Worm (Caenorhabditis elegans) whole organism, L4 larva: ENCODE measurements around the gene E04F6.9.

Experiments
- D1046.2 ChIP-seq: fragments of 200-800 bp; sonication (Bioruptor generic); IDR thresholded peaks from 2 replicates; pipeline ENCODE4 v1.3.6; 2022; ENCODE audit warnings: missing genetic modification characterization, missing compliant biosample characterization
- F10B5.3 ChIP-seq: sonication (generic microtip); optimal IDR thresholded peaks from 2 replicates; lab custom pipeline; 2016; ENCODE audit warnings: mild to moderate bottlenecking, missing genetic modification characterization, missing compliant biosample characterization
- F49E8.2 ChIP-seq: sonication (generic microtip); optimal IDR thresholded peaks from 2 replicates; lab custom pipeline; 2016; ENCODE audit warnings: missing compliant biosample characterization, mild to moderate bottlenecking, missing genetic modification characterization, borderline replicate concordance
- R02D3.7 ChIP-seq: fragments of 150-350 bp; sonication (generic microtip); optimal IDR thresholded peaks from 3 replicates; lab custom pipeline; 2014; ENCODE audit warnings: missing biosample characterization, missing genetic modification characterization
- T20F7.1 ChIP-seq: fragments of 200-800 bp; sonication (Bioruptor generic); optimal IDR thresholded peaks from 2 replicates; lab custom pipeline; 2018; ENCODE audit warnings: mild to moderate bottlenecking, missing genetic modification characterization, missing compliant biosample characterization
- Y48G9A.11 ChIP-seq: fragments of 200-800 bp; sonication (Bioruptor generic); IDR thresholded peaks from 2 replicates; pipeline ENCODE4 v1.3.6; 2022; ENCODE audit warnings: missing genetic modification reagents, missing genetic modification characterization, missing compliant biosample characterization
- Y5F2A.4 ChIP-seq: fragments of 200-800 bp; sonication (Bioruptor generic); optimal IDR thresholded peaks from 2 replicates; lab custom pipeline; 2018; ENCODE audit warnings: mild to moderate bottlenecking, missing genetic modification characterization, missing compliant biosample characterization
- Y75B8A.6 ChIP-seq: fragments of 200-800 bp; sonication (Bioruptor generic); IDR thresholded peaks from 2 replicates; pipeline ENCODE4 v1.3.6; 2022; ENCODE audit warnings: missing genetic modification reagents, missing genetic modification characterization, missing compliant biosample characterization
- ZK337.2 ChIP-seq: fragments of 200-800 bp; sonication (Bioruptor generic); IDR thresholded peaks from 2 replicates; pipeline ENCODE4 v1.3.6; 2022; ENCODE audit warnings: missing genetic modification reagents, missing genetic modification characterization, missing compliant biosample characterization
- ZK546.5 ChIP-seq, 2 experiments: sonication (generic microtip); optimal IDR thresholded peaks; 2 replicates each; lab custom pipeline; 2017; ENCODE audit warnings: missing biosample characterization in 2 of 2, missing genetic modification characterization in 2 of 2
- aha-1 ChIP-seq: fragments of 150-350 bp; peaks from one replicate; lab custom pipeline; 2014; ENCODE audit warnings: missing biosample characterization, missing genetic modification characterization
- aly-2 ChIP-seq: sonication (generic microtip); optimal IDR thresholded peaks from 2 replicates; lab custom pipeline; 2018; ENCODE audit warnings: missing biosample characterization, missing genetic modification characterization
- arid-1 ChIP-seq: fragments of 200-800 bp; sonication (Bioruptor generic); conservative IDR thresholded peaks from 2 replicates; pipeline ENCODE4 v1.3.6; 2022; ENCODE audit warnings: missing genetic modification reagents, missing genetic modification characterization, missing compliant biosample characterization
- ceh-28 ChIP-seq: fragments of 150-350 bp; optimal IDR thresholded peaks from 2 replicates; lab custom pipeline; 2014; ENCODE audit warnings: missing biosample characterization, missing genetic modification reagents, missing genetic modification characterization
- ceh-32 ChIP-seq: sonication (generic microtip); optimal IDR thresholded peaks from 2 replicates; lab custom pipeline; 2016; ENCODE audit warnings: mild to moderate bottlenecking, missing genetic modification characterization, missing compliant biosample characterization; ENCODE audit not compliant: poor library complexity
- ceh-62 ChIP-seq: sonication (generic microtip); optimal IDR thresholded peaks from 2 replicates; lab custom pipeline; 2017; ENCODE audit warnings: missing biosample characterization, missing genetic modification characterization
- cey-2 ChIP-seq: sonication (generic microtip); optimal IDR thresholded peaks from 3 replicates; lab custom pipeline; 2017; ENCODE audit warnings: missing genetic modification characterization, mild to moderate bottlenecking, missing compliant biosample characterization, antibody characterized with exemption, borderline replicate concordance; ENCODE audit not compliant: insufficient read depth
- ctbp-1 ChIP-seq: fragments of 200-800 bp; sonication (Bioruptor generic); IDR thresholded peaks from 2 replicates; pipeline ENCODE4 v1.3.6; 2022; ENCODE audit warnings: missing genetic modification reagents, missing genetic modification characterization, missing compliant biosample characterization
- daf-16 ChIP-seq, 3 experiments: sonication (generic microtip); optimal IDR thresholded peaks; 2 replicates each; lab custom pipeline; 2016 to 2017; ENCODE audit warnings: missing genetic modification characterization in 3 of 3, missing genetic modification reagents in 3 of 3, mild to moderate bottlenecking in 2 of 3, missing compliant biosample characterization in 2 of 3, missing biosample characterization in 1 of 3, moderate library complexity in 1 of 3
- dmd-6 ChIP-seq: fragments of 200-800 bp; sonication (Bioruptor generic); IDR thresholded peaks from 2 replicates; pipeline ENCODE4 v1.3.6; 2022; ENCODE audit warnings: missing genetic modification reagents, missing genetic modification characterization, missing compliant biosample characterization
- dpl-1 ChIP-seq: fragments of 150-350 bp; optimal IDR thresholded peaks from 2 replicates; lab custom pipeline; 2014; ENCODE audit warnings: missing biosample characterization, missing genetic modification reagents, missing genetic modification characterization
- hlh-11 ChIP-seq: fragments of 200-800 bp; sonication (Bioruptor generic); optimal IDR thresholded peaks from 2 replicates; lab custom pipeline; 2018; ENCODE audit warnings: mild to moderate bottlenecking, missing genetic modification characterization, missing compliant biosample characterization
- hlh-30 ChIP-seq: sonication (generic microtip); optimal IDR thresholded peaks from 2 replicates; lab custom pipeline; 2017; ENCODE audit warnings: antibody characterized with exemption, mild to moderate bottlenecking, missing genetic modification characterization, missing compliant biosample characterization; ENCODE audit not compliant: insufficient read depth
- hmg-1.1 ChIP-seq: fragments of 200-800 bp; sonication (Bioruptor generic); IDR thresholded peaks from 2 replicates; pipeline ENCODE4 v1.3.6; 2022; ENCODE audit warnings: missing genetic modification reagents, missing genetic modification characterization, missing compliant biosample characterization
- lim-7 ChIP-seq: fragments of 200-800 bp; sonication (Bioruptor generic); IDR thresholded peaks from 2 replicates; pipeline ENCODE4 v1.3.6; 2022; ENCODE audit warnings: missing genetic modification characterization, missing compliant biosample characterization
- lin-13 ChIP-seq: fragments of 150-350 bp; optimal IDR thresholded peaks from 2 replicates; lab custom pipeline; 2014; ENCODE audit warnings: missing biosample characterization, missing genetic modification reagents, missing genetic modification characterization
- lin-15B ChIP-seq: fragments of 150-350 bp; sonication (generic microtip); optimal IDR thresholded peaks from 3 replicates; lab custom pipeline; 2014; ENCODE audit warnings: missing biosample characterization, missing genetic modification characterization
- lin-38 ChIP-seq: fragments of 200-800 bp; sonication (Bioruptor generic); IDR thresholded peaks from 2 replicates; pipeline ENCODE4 v1.3.6; 2022; ENCODE audit warnings: missing genetic modification reagents, missing genetic modification characterization, missing compliant biosample characterization
- lin-39 ChIP-seq: fragments of 150-350 bp; optimal IDR thresholded peaks from 2 replicates; lab custom pipeline; 2014; ENCODE audit warnings: missing biosample characterization, missing genetic modification reagents, missing genetic modification characterization
- mdt-29 ChIP-seq: fragments of 200-800 bp; sonication (Bioruptor generic); IDR thresholded peaks from 2 replicates; pipeline ENCODE4 v1.3.6; 2022; ENCODE audit warnings: missing genetic modification reagents, missing genetic modification characterization, missing compliant biosample characterization
- mxl-2 ChIP-seq: fragments of 200-800 bp; sonication (Bioruptor generic); conservative IDR thresholded peaks from 2 replicates; pipeline ENCODE4 v1.3.6; 2022; ENCODE audit warnings: missing genetic modification reagents, missing genetic modification characterization, missing compliant biosample characterization
- mxl-3 ChIP-seq: fragments of 200-800 bp; sonication (Bioruptor generic); optimal IDR thresholded peaks from 2 replicates; lab custom pipeline; 2018; ENCODE audit warnings: mild to moderate bottlenecking, missing genetic modification characterization, missing compliant biosample characterization
- nhr-10 ChIP-seq: fragments of 150-350 bp; optimal IDR thresholded peaks from 2 replicates; lab custom pipeline; 2014; ENCODE audit warnings: missing biosample characterization, missing genetic modification characterization
- nhr-102 ChIP-seq: sonication (generic microtip); optimal IDR thresholded peaks from 2 replicates; lab custom pipeline; 2016; ENCODE audit warnings: mild to moderate bottlenecking, missing genetic modification characterization, moderate library complexity, missing compliant biosample characterization
- nhr-25 ChIP-seq: sonication (generic microtip); optimal IDR thresholded peaks from 2 replicates; lab custom pipeline; 2017; ENCODE audit warnings: missing genetic modification characterization, mild to moderate bottlenecking, missing compliant biosample characterization, antibody characterized with exemption, moderate library complexity, borderline replicate concordance; ENCODE audit not compliant: insufficient read depth
- nhr-42 ChIP-seq: fragments of 200-800 bp; sonication (Bioruptor generic); IDR thresholded peaks from 2 replicates; pipeline ENCODE4 v1.3.6; 2022; ENCODE audit warnings: missing genetic modification characterization, missing compliant biosample characterization
- nhr-6 ChIP-seq: fragments of 150-350 bp; optimal IDR thresholded peaks from 2 replicates; lab custom pipeline; 2014; ENCODE audit warnings: missing biosample characterization, missing genetic modification characterization
- nhr-76 ChIP-seq: fragments of 150-350 bp; optimal IDR thresholded peaks from 2 replicates; lab custom pipeline; 2014; ENCODE audit warnings: missing biosample characterization, missing genetic modification characterization
- pha-4 ChIP-seq, 2 experiments: fragments of 150-350 bp in 1 of 2; fragments of 200-800 bp in 1 of 2; sonication (Bioruptor generic) in 1 of 2; IDR thresholded peaks in 1 of 2; optimal IDR thresholded peaks in 1 of 2; 2 replicates each; pipeline versions ENCODE4 v1.3.6 to Lab custom; 2014 to 2022; ENCODE audit warnings: missing genetic modification characterization in 2 of 2, missing genetic modification reagents in 2 of 2, missing biosample characterization in 1 of 2, missing compliant biosample characterization in 1 of 2
- sdz-12 ChIP-seq: fragments of 200-800 bp; sonication (Bioruptor generic); optimal IDR thresholded peaks from 2 replicates; lab custom pipeline; 2018; ENCODE audit warnings: mild to moderate bottlenecking, missing genetic modification characterization, missing compliant biosample characterization
- spr-1 ChIP-seq: sonication (generic microtip); optimal IDR thresholded peaks from 2 replicates; lab custom pipeline; 2016; ENCODE audit warnings: mild to moderate bottlenecking, missing genetic modification characterization, missing compliant biosample characterization
- spr-3 ChIP-seq: fragments of 200-800 bp; sonication (Bioruptor generic); optimal IDR thresholded peaks from 2 replicates; lab custom pipeline; 2018; ENCODE audit warnings: mild to moderate bottlenecking, missing genetic modification characterization, missing compliant biosample characterization
- tag-97 ChIP-seq: fragments of 200-800 bp; sonication (Bioruptor generic); IDR thresholded peaks from 2 replicates; pipeline ENCODE4 v1.3.6; 2022; ENCODE audit warnings: missing genetic modification characterization, missing compliant biosample characterization
- tra-1 ChIP-seq: fragments of 200-800 bp; sonication (Bioruptor generic); IDR thresholded peaks from 2 replicates; pipeline ENCODE4 v1.3.6; 2022; ENCODE audit warnings: missing genetic modification reagents, missing genetic modification characterization, missing compliant biosample characterization
- vab-7 ChIP-seq: fragments of 200-800 bp; sonication (Bioruptor generic); IDR thresholded peaks from 2 replicates; pipeline ENCODE4 v1.3.6; 2022; ENCODE audit warnings: missing genetic modification reagents, missing genetic modification characterization, missing compliant biosample characterization
- zfp-3 ChIP-seq: fragments of 200-800 bp; sonication (Bioruptor generic); conservative IDR thresholded peaks from 2 replicates; pipeline ENCODE4 v1.3.6; 2022; ENCODE audit warnings: missing genetic modification reagents, missing genetic modification characterization, missing compliant biosample characterization
- zip-11 ChIP-seq: fragments of 200-800 bp; sonication (Bioruptor generic); IDR thresholded peaks from 2 replicates; pipeline ENCODE4 v1.3.6; 2022; ENCODE audit warnings: missing genetic modification characterization, missing compliant biosample characterization
- ztf-11 ChIP-seq: fragments of 150-350 bp; optimal IDR thresholded peaks from 2 replicates; lab custom pipeline; 2014; ENCODE audit warnings: missing biosample characterization, missing genetic modification characterization

The E04F6.9 gene

DNA sequence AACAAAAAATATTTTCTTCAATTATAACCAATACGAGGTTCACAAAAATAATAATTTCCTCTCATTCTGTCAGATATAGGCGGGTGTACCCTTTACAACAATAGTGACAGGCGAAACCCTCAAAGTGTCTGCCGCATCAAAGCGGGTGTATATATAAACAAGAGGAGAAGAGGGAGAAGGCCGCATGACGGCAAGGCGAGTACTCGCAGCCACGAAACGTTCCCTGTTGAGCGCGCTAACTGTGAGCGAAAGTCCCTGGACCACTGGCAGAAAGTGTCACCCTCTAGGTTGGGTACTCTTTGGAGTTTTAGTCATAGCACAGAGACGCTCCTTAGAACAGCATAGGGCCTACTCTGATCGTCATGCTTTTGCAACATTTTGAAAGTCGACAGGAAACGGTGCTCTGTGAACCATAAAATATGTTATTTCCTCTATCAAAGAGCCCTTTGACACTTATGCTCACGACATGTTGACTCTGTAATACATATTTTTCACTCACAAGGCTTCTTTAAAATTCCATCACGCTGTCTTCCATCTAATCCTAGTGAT lies 11.8 kb downstream of the E04F6.9 start, which contains the start of gene pcrg-1 (continued):
- TF ChIP-seq aly-2 (tag; lab: Kevin White, UChicago): no peak
- peak; percentile 84 for TF ChIP-seq nhr-42 (GFP tag; lab: Robert Waterston, UW)
- 0 out of 2 replicates have a peak, but pooled peaks have one; percentile 12 for TF ChIP-seq mxl-2 (GFP tag; lab: Robert Waterston, UW)
- TF ChIP-seq hlh-11 (tag; lab: Kevin White, UChicago): peak; percentile 74
- no peak for TF ChIP-seq ZK546.5 (tag; optimal IDR thresholded peaks at IDR 0.05; lab: Kevin White, UChicago)
- no peak for TF ChIP-seq tag-97 (GFP tag; lab: Robert Waterston, UW)
- no peak for TF ChIP-seq lin-39 (tag; lab: Kevin White, UChicago)
- TF ChIP-seq R02D3.7 (tag; lab: Kevin White, UChicago): no peak
- peak; percentile 89 for TF ChIP-seq aha-1 (tag; lab: Kevin White, UChicago)
- TF ChIP-seq ceh-28 (tag; lab: Kevin White, UChicago): no peak
- peak; percentile 51; the same call in 1 of the 2 replicates for TF ChIP-seq zfp-3 (GFP tag; lab: Robert Waterston, UW)
- peak; percentile 76 for TF ChIP-seq ctbp-1 (GFP tag; lab: Robert Waterston, UW)
- TF ChIP-seq cey-2: no peak
- TF ChIP-seq lin-38: peak; percentile 84
- TF ChIP-seq vab-7 (GFP tag; lab: Robert Waterston, UW): peak; percentile 93
- TF ChIP-seq lin-13 (GFP tag; lab: Kevin White, UChicago): peak; percentile 64
- peak; percentile 93 for TF ChIP-seq arid-1
- peak; percentile 89 for TF ChIP-seq pha-4 (GFP tag; IDR thresholded peaks at IDR 0.05; lab: Robert Waterston, UW)
- TF ChIP-seq pha-4 (tag; optimal IDR thresholded peaks at IDR 0.05; lab: Kevin White, UChicago): peak; percentile 42
- TF ChIP-seq lin-15B (tag; lab: Kevin White, UChicago): no peak
- TF ChIP-seq spr-3 (GFP tag; lab: Kevin White, UChicago): peak; percentile 59
- peak; percentile 72 for TF ChIP-seq F10B5.3 (tag; lab: Kevin White, UChicago)
- peak; percentile 81 to 87 for TF ChIP-seq daf-16 (GFP tag; optimal IDR thresholded peaks at IDR 0.05; lab: Kevin White, UChicago)
- TF ChIP-seq daf-16 (tag; optimal IDR thresholded peaks at IDR 0.05; lab: Kevin White, UChicago): peak; percentile 60
- peak; percentile 55 for TF ChIP-seq dmd-6 (GFP tag; lab: Robert Waterston, UW)
- peak; percentile 21 for TF ChIP-seq ZK337.2 (GFP tag; lab: Robert Waterston, UW)
- TF ChIP-seq dpl-1 (GFP tag; lab: Kevin White, UChicago): peak; percentile 50
- TF ChIP-seq nhr-102 (tag; lab: Kevin White, UChicago): peak; percentile 59
- peak; percentile 73 for TF ChIP-seq F49E8.2 (tag; lab: Kevin White, UChicago)
- TF ChIP-seq Y48G9A.11: peak; percentile 84
- TF ChIP-seq sdz-12 (GFP tag; lab: Kevin White, UChicago): no peak
- peak; percentile 91 for TF ChIP-seq Y75B8A.6
- peak; percentile 97 for TF ChIP-seq hmg-1.1 (GFP tag; lab: Robert Waterston, UW)
- peak; percentile 80 for TF ChIP-seq mdt-29 (GFP tag; lab: Robert Waterston, UW)
- peak; percentile 83 for TF ChIP-seq tra-1 (GFP tag; lab: Robert Waterston, UW)
- TF ChIP-seq ceh-32 (tag; lab: Kevin White, UChicago): no peak
- peak; percentile 69 for TF ChIP-seq nhr-25 (tag; lab: Kevin White, UChicago)
- TF ChIP-seq Y5F2A.4: peak; percentile 82
- TF ChIP-seq lim-7 (GFP tag; lab: Robert Waterston, UW): peak; percentile 89
- no peak for TF ChIP-seq ceh-62 (tag; lab: Kevin White, UChicago)
- no peak for TF ChIP-seq nhr-76 (tag; lab: Kevin White, UChicago)
- peak; percentile 90; the same call in 1 of the 2 replicates for TF ChIP-seq D1046.2
- no peak for TF ChIP-seq nhr-10 (tag; lab: Kevin White, UChicago)
- peak; percentile 77 for TF ChIP-seq nhr-6
- no peak for TF ChIP-seq ztf-11 (tag; lab: Kevin White, UChicago)
- peak; percentile 66 for TF ChIP-seq zip-11
- TF ChIP-seq spr-1 (tag; lab: Kevin White, UChicago): peak; percentile 80
- peak; percentile 69 for TF ChIP-seq hlh-30
- peak; percentile 85 for TF ChIP-seq mxl-3 (GFP tag; lab: Kevin White, UChicago)
- TF ChIP-seq T20F7.1 (GFP tag; lab: Kevin White, UChicago): peak; percentile 35
